Fruit fly (Drosophila melanogaster) whole organism, prepupa: ENCODE measurements around the gene AIMP2.

Source experiments
- Blimp-1 ChIP-seq: fragments of 200-800 bp; sonication (Bioruptor generic); optimal IDR thresholded peaks from 3 replicates; lab custom pipeline; 2017; ENCODE audit warnings: missing biosample characterization, missing genetic modification characterization, mild to moderate bottlenecking, moderate library complexity, missing genetic modification reagents
- CG10631 ChIP-seq: fragments of 200-800 bp; sonication (Bioruptor generic); optimal IDR thresholded peaks from 2 replicates; lab custom pipeline; 2016; ENCODE audit warnings: missing biosample characterization, missing genetic modification characterization
- CG11294 ChIP-seq: fragments of 200-800 bp; sonication (Bioruptor generic); IDR thresholded peaks from 2 replicates; pipeline ENCODE4 v1.3.6; 2022; ENCODE audit warnings: missing biosample characterization, missing genetic modification characterization
- CG11762 ChIP-seq: fragments of 200-800 bp; sonication (Bioruptor generic); optimal IDR thresholded peaks from 3 replicates; lab custom pipeline; 2016; ENCODE audit warnings: missing biosample characterization, missing genetic modification characterization; ENCODE audit not compliant: insufficient read depth
- CG11902 ChIP-seq: fragments of 200-800 bp; sonication (Bioruptor generic); optimal IDR thresholded peaks from 3 replicates; lab custom pipeline; 2016; ENCODE audit warnings: missing biosample characterization, missing genetic modification characterization
- CG15336 ChIP-seq: fragments of 200-800 bp; sonication (Bioruptor generic); IDR thresholded peaks from 2 replicates; pipeline ENCODE4 v1.3.6; 2022; ENCODE audit warnings: missing biosample characterization, missing genetic modification characterization
- CG1621 ChIP-seq: fragments of 200-800 bp; sonication (Bioruptor generic); optimal IDR thresholded peaks from 3 replicates; lab custom pipeline; 2018; ENCODE audit warnings: missing biosample characterization, mild to moderate bottlenecking, missing genetic modification characterization
- CG3032 ChIP-seq: fragments of 200-800 bp; optimal IDR thresholded peaks from 2 replicates; lab custom pipeline; 2019; ENCODE audit warnings: missing biosample characterization, mild to moderate bottlenecking, missing genetic modification characterization, moderate library complexity
- CG31627 ChIP-seq: fragments of 200-800 bp; sonication (Bioruptor generic); optimal IDR thresholded peaks from 3 replicates; lab custom pipeline; 2016; ENCODE audit warnings: missing biosample characterization, missing genetic modification characterization
- CG32006 ChIP-seq: fragments of 200-800 bp; sonication (Bioruptor generic); optimal IDR thresholded peaks from 3 replicates; lab custom pipeline; 2017; ENCODE audit warnings: missing biosample characterization, mild to moderate bottlenecking, missing genetic modification characterization
- CG34406 ChIP-seq: fragments of 200-800 bp; sonication (Bioruptor generic); optimal IDR thresholded peaks from 3 replicates; lab custom pipeline; 2016; ENCODE audit warnings: missing biosample characterization, missing genetic modification characterization
- CG3919 ChIP-seq: fragments of 200-800 bp; sonication (Bioruptor generic); optimal IDR thresholded peaks from 3 replicates; lab custom pipeline; 2016; ENCODE audit warnings: missing biosample characterization, missing genetic modification characterization
- CG4318 ChIP-seq: fragments of 200-800 bp; sonication (Bioruptor generic); optimal IDR thresholded peaks from 3 replicates; lab custom pipeline; 2017; ENCODE audit warnings: missing biosample characterization, mild to moderate bottlenecking, missing genetic modification characterization
- CG6163 ChIP-seq: fragments of 200-800 bp; sonication (Bioruptor generic); IDR thresholded peaks from 3 replicates; pipeline ENCODE4 v1.3.6; 2022; ENCODE audit warnings: missing biosample characterization, missing genetic modification characterization
- CG6276 ChIP-seq: fragments of 200-800 bp; sonication (Bioruptor generic); optimal IDR thresholded peaks from 2 replicates; lab custom pipeline; 2017; ENCODE audit warnings: missing biosample characterization, mild to moderate bottlenecking, missing genetic modification characterization
- CG6792 ChIP-seq: fragments of 200-800 bp; sonication (Bioruptor generic); optimal IDR thresholded peaks from 3 replicates; lab custom pipeline; 2016; ENCODE audit warnings: missing biosample characterization, missing genetic modification characterization
- CG6854 ChIP-seq: fragments of 200-800 bp; sonication (Bioruptor generic); optimal IDR thresholded peaks from 2 replicates; lab custom pipeline; 2017; ENCODE audit warnings: missing biosample characterization, mild to moderate bottlenecking, missing genetic modification characterization
- CG7368 ChIP-seq: fragments of 200-800 bp; sonication (Bioruptor generic); optimal IDR thresholded peaks from 3 replicates; lab custom pipeline; 2016; ENCODE audit warnings: missing biosample characterization, missing genetic modification characterization
- CG8319 ChIP-seq: fragments of 200-800 bp; sonication (Bioruptor generic); optimal IDR thresholded peaks from 3 replicates; lab custom pipeline; 2016; ENCODE audit warnings: missing biosample characterization, missing genetic modification characterization
- CG9139 ChIP-seq: fragments of 200-800 bp; sonication (Bioruptor generic); optimal IDR thresholded peaks from 3 replicates; lab custom pipeline; 2017; ENCODE audit warnings: missing biosample characterization, mild to moderate bottlenecking, missing genetic modification characterization
- Eip75B ChIP-seq: fragments of 200-800 bp; sonication (Bioruptor generic); optimal IDR thresholded peaks from 3 replicates; lab custom pipeline; 2016; ENCODE audit warnings: missing biosample characterization, missing genetic modification characterization
- Eip78C ChIP-seq: fragments of 200-800 bp; sonication (Bioruptor generic); peaks from one replicate; lab custom pipeline; 2016; ENCODE audit warnings: missing biosample characterization, missing genetic modification characterization
- Ets21C ChIP-seq: fragments of 200-800 bp; sonication (Bioruptor generic); optimal IDR thresholded peaks from 3 replicates; lab custom pipeline; 2016; ENCODE audit warnings: missing biosample characterization, missing genetic modification characterization
- Ets96B ChIP-seq: fragments of 200-800 bp; optimal IDR thresholded peaks from 2 replicates; lab custom pipeline; 2019; ENCODE audit warnings: missing biosample characterization, mild to moderate bottlenecking, missing genetic modification characterization, moderate library complexity
- Hr39 ChIP-seq: fragments of 200-800 bp; sonication (Bioruptor generic); optimal IDR thresholded peaks from 2 replicates; lab custom pipeline; 2016; ENCODE audit warnings: missing biosample characterization, missing genetic modification characterization
- Hr4 ChIP-seq: fragments of 200-800 bp; sonication (Bioruptor generic); optimal IDR thresholded peaks from 3 replicates; lab custom pipeline; 2016; ENCODE audit warnings: missing biosample characterization, missing genetic modification characterization
- Lpt ChIP-seq: fragments of 200-800 bp; sonication (Bioruptor generic); optimal IDR thresholded peaks from 3 replicates; lab custom pipeline; 2016; ENCODE audit warnings: missing biosample characterization, missing genetic modification characterization
- Met ChIP-seq: fragments of 200-800 bp; sonication (Bioruptor generic); optimal IDR thresholded peaks from 3 replicates; lab custom pipeline; 2016; ENCODE audit warnings: missing biosample characterization, missing genetic modification characterization
- OdsH ChIP-seq: fragments of 200-800 bp; sonication (Bioruptor generic); optimal IDR thresholded peaks from 3 replicates; lab custom pipeline; 2016; ENCODE audit warnings: missing biosample characterization, missing genetic modification characterization
- Smox ChIP-seq: fragments of 200-800 bp; sonication (Bioruptor generic); optimal IDR thresholded peaks from 3 replicates; lab custom pipeline; 2016; ENCODE audit warnings: missing biosample characterization, missing genetic modification characterization
- Sox102F ChIP-seq: fragments of 200-800 bp; sonication (Bioruptor generic); optimal IDR thresholded peaks from 2 replicates; lab custom pipeline; 2016; ENCODE audit warnings: missing biosample characterization, mild to moderate bottlenecking, missing genetic modification characterization
- Sox14 ChIP-seq: fragments of 200-800 bp; sonication (Bioruptor generic); optimal IDR thresholded peaks from 3 replicates; lab custom pipeline; 2016; ENCODE audit warnings: missing biosample characterization, missing genetic modification characterization
- Sox15 ChIP-seq: fragments of 200-800 bp; sonication (Bioruptor generic); optimal IDR thresholded peaks from 3 replicates; lab custom pipeline; 2016; ENCODE audit warnings: missing biosample characterization, missing genetic modification characterization
- achi ChIP-seq: fragments of 200-800 bp; sonication (Bioruptor generic); optimal IDR thresholded peaks from 3 replicates; lab custom pipeline; 2016; ENCODE audit warnings: missing biosample characterization, missing genetic modification characterization
- acj6 ChIP-seq: fragments of 200-800 bp; sonication (Bioruptor generic); optimal IDR thresholded peaks from 3 replicates; lab custom pipeline; 2016; ENCODE audit warnings: missing biosample characterization, missing genetic modification characterization
- cyc ChIP-seq: fragments of 200-800 bp; sonication (Bioruptor generic); optimal IDR thresholded peaks from 3 replicates; lab custom pipeline; 2016; ENCODE audit warnings: missing biosample characterization, missing genetic modification characterization
- dsx ChIP-seq: fragments of 200-800 bp; optimal IDR thresholded peaks from 3 replicates; lab custom pipeline; 2019; ENCODE audit warnings: missing biosample characterization, mild to moderate bottlenecking, missing genetic modification characterization, moderate library complexity; ENCODE audit not compliant: poor library complexity, severe bottlenecking
- eg ChIP-seq: fragments of 200-800 bp; sonication (Bioruptor generic); IDR thresholded peaks from 3 replicates; pipeline ENCODE4 v1.3.6; 2022; ENCODE audit warnings: missing biosample characterization, missing genetic modification characterization
- esn ChIP-seq: fragments of 200-800 bp; sonication (Bioruptor generic); optimal IDR thresholded peaks from 2 replicates; lab custom pipeline; 2016; ENCODE audit warnings: missing biosample characterization, mild to moderate bottlenecking, missing genetic modification characterization, moderate library complexity
- fd59A ChIP-seq: fragments of 200-800 bp; sonication (Bioruptor generic); optimal IDR thresholded peaks from 2 replicates; lab custom pipeline; 2017; ENCODE audit warnings: missing biosample characterization, mild to moderate bottlenecking, missing genetic modification characterization, missing genetic modification reagents
- fd85E ChIP-seq: fragments of 200-800 bp; sonication (Bioruptor generic); optimal IDR thresholded peaks from 3 replicates; lab custom pipeline; 2016; ENCODE audit warnings: missing biosample characterization, missing genetic modification characterization
- fkh ChIP-seq: fragments of 200-800 bp; sonication (Bioruptor generic); optimal IDR thresholded peaks from 3 replicates; lab custom pipeline; 2017; ENCODE audit warnings: missing biosample characterization, mild to moderate bottlenecking, missing genetic modification characterization, moderate library complexity
- lz ChIP-seq: fragments of 200-800 bp; sonication (Bioruptor generic); optimal IDR thresholded peaks from 3 replicates; lab custom pipeline; 2016; ENCODE audit warnings: missing biosample characterization, missing genetic modification characterization
- net ChIP-seq: fragments of 200-800 bp; sonication (Bioruptor generic); optimal IDR thresholded peaks from 3 replicates; lab custom pipeline; 2016; ENCODE audit warnings: missing biosample characterization, missing genetic modification characterization
- pdm3 ChIP-seq: fragments of 200-800 bp; sonication (Bioruptor generic); optimal IDR thresholded peaks from 3 replicates; lab custom pipeline; 2016; ENCODE audit warnings: missing biosample characterization, missing genetic modification characterization
- salr ChIP-seq, 2 experiments: fragments of 200-800 bp; sonication (Bioruptor generic); optimal IDR thresholded peaks; 3 replicates each; lab custom pipeline; 2016 to 2018; ENCODE audit warnings: missing biosample characterization in 2 of 2, missing genetic modification characterization in 2 of 2, mild to moderate bottlenecking in 1 of 2
- svp ChIP-seq: fragments of 200-800 bp; sonication (Bioruptor generic); peaks from one replicate; lab custom pipeline; 2016; ENCODE audit warnings: missing biosample characterization, missing genetic modification characterization
- topi ChIP-seq: fragments of 200-800 bp; sonication (Bioruptor generic); optimal IDR thresholded peaks from 3 replicates; lab custom pipeline; 2016; ENCODE audit warnings: missing biosample characterization, missing genetic modification characterization

The AIMP2 gene

DNA sequence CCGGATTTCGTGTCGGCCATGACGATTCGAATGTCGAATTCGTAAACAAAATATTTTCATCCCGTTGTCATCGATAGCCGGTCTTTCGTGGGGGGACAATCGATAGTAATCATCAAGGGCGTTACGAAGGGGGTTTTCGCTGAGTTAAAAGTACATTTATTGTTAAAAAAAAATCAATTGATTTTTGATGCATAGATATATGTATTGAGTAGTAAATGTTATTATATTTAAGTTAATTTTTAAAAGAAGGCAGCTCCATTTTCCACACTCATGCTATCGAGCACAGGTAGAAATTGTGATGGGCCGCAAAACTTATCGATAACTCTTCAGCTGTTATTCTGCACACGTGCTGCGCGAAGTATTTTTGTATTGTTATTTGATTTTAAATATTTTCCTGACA lies 3.0 kb upstream of the AIMP2 start, which contains the start of the genes mrn and CG12301 (continued):
- no peak for TF ChIP-seq CG10631 (GFP tag; lab: Kevin White, UChicago)
- peak; percentile 87 for TF ChIP-seq CG11294
- TF ChIP-seq Ets21C (GFP tag; lab: Kevin White, UChicago), result no peak

DNA sequence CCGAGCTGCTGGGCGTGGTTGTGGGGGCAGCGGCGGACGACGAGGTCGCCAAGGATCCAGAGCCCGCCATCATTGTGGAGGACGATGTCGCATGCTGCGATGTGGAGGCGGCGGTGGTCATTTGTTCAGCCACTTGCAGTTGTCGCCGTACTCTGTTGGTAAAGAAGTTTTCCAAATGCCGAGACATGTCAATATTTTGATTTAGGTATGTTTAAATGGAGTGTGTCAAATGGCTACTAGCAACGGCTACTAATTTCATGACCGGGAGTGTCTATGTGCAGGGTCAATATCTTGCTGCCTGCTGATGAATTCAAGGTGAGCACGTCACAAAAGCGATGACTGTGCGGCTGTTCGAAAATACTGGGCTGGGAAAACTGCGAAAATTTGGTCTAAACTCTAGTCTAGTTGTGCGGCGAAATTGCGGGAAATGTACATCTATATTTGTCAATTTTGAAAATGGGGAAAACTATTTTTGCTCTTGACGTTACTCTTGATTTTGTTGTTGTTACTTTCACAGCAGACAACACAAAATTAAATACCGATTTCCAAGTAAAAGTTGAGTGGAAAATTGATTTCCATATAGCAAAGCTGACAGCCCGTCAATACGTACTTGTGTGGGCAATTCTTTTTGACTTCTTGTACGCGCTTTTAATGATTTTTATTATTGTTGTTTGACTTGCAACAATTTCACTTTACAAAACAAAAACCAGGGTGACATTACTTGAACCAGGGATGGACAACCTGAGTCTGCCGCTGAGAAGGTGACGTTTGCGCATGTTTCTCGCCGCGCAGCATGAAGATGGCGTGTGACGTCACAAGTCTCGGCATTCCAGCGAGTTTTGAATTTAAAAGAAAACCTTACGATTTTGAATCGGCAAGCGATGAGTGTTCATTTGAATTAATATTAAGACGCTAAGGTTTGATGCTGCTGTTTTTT lies 4.3 kb downstream of the AIMP2 start, which contains the start of gene CG7656:
TSS of gene CG7656 (minus strand) at position 731 of the 937 bp plus-strand sequence.
- peak; percentile 58 for TF ChIP-seq fkh (GFP tag; lab: Kevin White, UChicago)
- TF ChIP-seq CG6276, result no peak
- peak; percentile 2 for TF ChIP-seq fd59A
- TF ChIP-seq CG10631 (GFP tag; lab: Kevin White, UChicago), result peak; percentile 46
- peak; percentile 56 for TF ChIP-seq CG7368 (GFP tag; lab: Kevin White, UChicago)
- no peak for TF ChIP-seq CG34406 (GFP tag; lab: Kevin White, UChicago)
- TF ChIP-seq CG32006, result peak; percentile 27
- TF ChIP-seq Hr4, result peak; percentile 58
- peak; percentile 75 for TF ChIP-seq Hr39 (GFP tag; lab: Kevin White, UChicago)
- peak; percentile 91 for TF ChIP-seq svp (GFP tag; lab: Kevin White, UChicago)
- no peak for TF ChIP-seq CG1621 (tag; lab: Kevin White, UChicago)
- peak; percentile 29; the same call in 1 of the 2 replicates for TF ChIP-seq CG11294
- TF ChIP-seq Blimp-1, result no peak
- peak; percentile 27 for TF ChIP-seq CG8319 (GFP tag; lab: Kevin White, UChicago)
- peak; percentile 64 for TF ChIP-seq lz (GFP tag; lab: Kevin White, UChicago)
- TF ChIP-seq CG15336, result peak; percentile 48
- no peak for TF ChIP-seq Sox102F (GFP tag; lab: Kevin White, UChicago)
- peak; percentile 65 for TF ChIP-seq Met (GFP tag; lab: Kevin White, UChicago)
- no peak for TF ChIP-seq Ets21C (GFP tag; lab: Kevin White, UChicago)
- peak; percentile 3 for TF ChIP-seq CG6792 (GFP tag; lab: Kevin White, UChicago)
- TF ChIP-seq topi, result peak; percentile 30
- TF ChIP-seq CG11762 (GFP tag; lab: Kevin White, UChicago), result no peak
- peak; percentile 55 for TF ChIP-seq achi (GFP tag; lab: Kevin White, UChicago)
- TF ChIP-seq OdsH (GFP tag; lab: Kevin White, UChicago), result peak; percentile 65
- TF ChIP-seq net (GFP tag; lab: Kevin White, UChicago), result peak; percentile 43
- peak; percentile 74 for TF ChIP-seq pdm3 (GFP tag; lab: Kevin White, UChicago)
- no peak for TF ChIP-seq Ets96B (tag; lab: Kevin White, UChicago)
- peak; percentile 84 for TF ChIP-seq dsx (GFP tag; lab: Kevin White, UChicago)
- TF ChIP-seq CG4318 (GFP tag; lab: Kevin White, UChicago), result no peak
- peak; percentile 29 for TF ChIP-seq CG3032 (tag; lab: Kevin White, UChicago)
- TF ChIP-seq CG11902 (GFP tag; lab: Kevin White, UChicago), result peak; percentile 14
- TF ChIP-seq CG3919, result peak; percentile 78
- TF ChIP-seq acj6 (GFP tag; lab: Kevin White, UChicago), result peak; percentile 69
- TF ChIP-seq Lpt (GFP tag; lab: Kevin White, UChicago), result no peak
- TF ChIP-seq esn, result peak; percentile 68
- peak; percentile 68 for TF ChIP-seq Smox (GFP tag; lab: Kevin White, UChicago)
- TF ChIP-seq CG6854 (GFP tag; lab: Kevin White, UChicago), result peak; percentile 12
- TF ChIP-seq cyc (GFP tag; lab: Kevin White, UChicago), result peak; percentile 77
- no peak for TF ChIP-seq CG9139
- peak; percentile 66 for TF ChIP-seq CG6163 (GFP tag; lab: Robert Waterston, UW)
- TF ChIP-seq salr (GFP tag; optimal IDR thresholded peaks at IDR 0.05; lab: Kevin White, UChicago), result no peak
- TF ChIP-seq Sox15 (GFP tag; lab: Kevin White, UChicago), result peak; percentile 47
- TF ChIP-seq Eip78C (GFP tag; lab: Kevin White, UChicago), result peak; percentile 82
- TF ChIP-seq Eip75B (GFP tag; lab: Kevin White, UChicago), result peak; percentile 49
- peak; percentile 79 for TF ChIP-seq CG31627 (GFP tag; lab: Kevin White, UChicago)
- TF ChIP-seq fd85E (GFP tag; lab: Kevin White, UChicago), result no peak
- TF ChIP-seq Sox14 (GFP tag; lab: Kevin White, UChicago), result peak; percentile 79
- peak; percentile 64 for TF ChIP-seq eg
